Worm (Caenorhabditis elegans) whole organism, L2 larva: ENCODE results near the gene Y105C5B.8.

Experiments used
- R02D3.7 ChIP-seq: fragments of 150-350 bp; optimal IDR thresholded peaks from 2 replicates; lab custom pipeline; 2014; ENCODE audit warnings: missing biosample characterization, missing genetic modification characterization
- ceh-82 ChIP-seq: fragments of 150-350 bp; optimal IDR thresholded peaks from 2 replicates; lab custom pipeline; 2014; ENCODE audit warnings: missing biosample characterization, missing genetic modification characterization
- lsy-2 ChIP-seq, 2 experiments: fragments of 150-350 bp in 1 of 2; sonication (generic microtip) in 1 of 2; optimal IDR thresholded peaks; 2 replicates each; lab custom pipeline; 2014 to 2017; ENCODE audit warnings: missing biosample characterization in 2 of 2, missing genetic modification characterization in 2 of 2
- nhr-77 ChIP-seq: fragments of 150-350 bp; optimal IDR thresholded peaks from 2 replicates; lab custom pipeline; 2014; ENCODE audit warnings: missing biosample characterization, missing genetic modification characterization
- unc-62 ChIP-seq: fragments of 150-350 bp; optimal IDR thresholded peaks from 2 replicates; lab custom pipeline; 2014; ENCODE audit warnings: missing biosample characterization, missing genetic modification reagents, missing genetic modification characterization

DNA sequence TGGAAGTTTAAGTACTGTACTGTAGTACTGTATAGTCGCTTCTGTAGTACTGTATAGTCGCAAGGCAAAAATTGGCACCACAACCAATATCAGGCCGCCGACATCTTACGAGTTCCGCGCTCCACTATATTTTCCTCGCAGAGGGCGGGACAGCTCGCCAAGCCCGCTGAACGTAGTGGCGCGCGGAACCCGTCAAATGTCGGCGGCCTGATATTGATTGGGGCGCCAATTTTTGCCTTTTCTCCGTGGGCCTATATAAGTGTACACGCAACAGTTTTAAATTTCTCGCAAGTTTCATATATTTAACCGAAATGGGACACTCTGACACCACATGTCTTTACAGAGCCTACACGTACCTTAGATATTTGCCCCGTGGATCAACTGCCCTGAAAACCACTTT lies 23.3 kb upstream of the Y105C5B.8 start:
- TF ChIP-seq lsy-2 (tag; optimal IDR thresholded peaks at IDR 0.05; lab: Kevin White, UChicago) (no peak), nhr-77 (tag; lab: Kevin White, UChicago) (no peak), unc-62 (no peak), ceh-82 (tag; lab: Kevin White, UChicago) (no peak), R02D3.7 (tag; lab: Kevin White, UChicago) (no peak)
